Fruit fly (Drosophila melanogaster) whole organism: ENCODE results near the gene CG34323.

Experiments
- CG8478 ChIP-seq: fragments of >200 bp; optimal IDR thresholded peaks from 2 replicates; lab custom pipeline; 2018; ENCODE audit warnings: inconsistent platforms
- Dll ChIP-seq: fragments of >200 bp; optimal IDR thresholded peaks from 2 replicates; lab custom pipeline; 2017
- pan ChIP-seq: fragments of >200 bp; optimal IDR thresholded peaks from 2 replicates; lab custom pipeline; 2017
- psq ChIP-seq: fragments of >200 bp; optimal IDR thresholded peaks from 2 replicates; lab custom pipeline; 2017
- usp ChIP-seq: fragments of >200 bp; optimal IDR thresholded peaks from 2 replicates; lab custom pipeline; 2017; ENCODE audit warnings: missing biosample characterization, missing genetic modification characterization, mixed read lengths

- TF ChIP-seq usp (GFP tag; lab: Kevin White, UChicago) (no peak), psq (no peak), Dll (lab: Kevin White, UChicago) (no peak), pan (lab: Kevin White, UChicago) (no peak), CG8478 (lab: Kevin White, UChicago) (no peak)
These were observed 41.3 kb upstream of the CG34323 start, which contains the start of gene Usp7 for dm6 chrX:12028825-12029514.
